Worm (Caenorhabditis elegans) whole organism, L3 larva: ENCODE results near the gene H05C05.1.

ENCODE experiments used
- R02D3.7 ChIP-seq: fragments of 150-350 bp; optimal IDR thresholded peaks from 2 replicates; lab custom pipeline; 2014; ENCODE audit warnings: missing biosample characterization, missing genetic modification characterization
- aly-2 ChIP-seq: fragments of 150-350 bp; optimal IDR thresholded peaks from 2 replicates; lab custom pipeline; 2014; ENCODE audit warnings: missing biosample characterization, missing genetic modification characterization
- ama-1 ChIP-seq: fragments of 150-350 bp; optimal IDR thresholded peaks from 2 replicates; lab custom pipeline; 2018
- ceh-82 ChIP-seq: fragments of 150-350 bp; optimal IDR thresholded peaks from 2 replicates; lab custom pipeline; 2014; ENCODE audit warnings: missing biosample characterization, missing genetic modification characterization
- daf-12 ChIP-seq: fragments of 150-350 bp; optimal IDR thresholded peaks from 2 replicates; lab custom pipeline; 2014; ENCODE audit warnings: missing biosample characterization, missing genetic modification reagents, missing genetic modification characterization
- elt-1 ChIP-seq: fragments of 150-350 bp; optimal IDR thresholded peaks from 2 replicates; lab custom pipeline; 2014; ENCODE audit warnings: missing biosample characterization, missing genetic modification characterization
- elt-2 ChIP-seq: sonication (generic microtip); optimal IDR thresholded peaks from 2 replicates; lab custom pipeline; 2016; ENCODE audit warnings: missing genetic modification reagents, mild to moderate bottlenecking, missing genetic modification characterization, missing compliant biosample characterization
- elt-3 ChIP-seq, 3 experiments: fragments of 150-350 bp in 1 of 3; sonication (generic microtip) in 2 of 3; optimal IDR thresholded peaks; 2 replicates in 2 of 3; 4 replicates in 1 of 3; lab custom pipeline; 2014 to 2017; ENCODE audit warnings: missing biosample characterization in 3 of 3, missing genetic modification characterization in 3 of 3
- eor-1 ChIP-seq, 2 experiments: fragments of 150-350 bp; optimal IDR thresholded peaks; 2 replicates each; lab custom pipeline; 2014 to 2018; ENCODE audit warnings: missing biosample characterization in 2 of 2, missing genetic modification characterization in 2 of 2
- fos-1 ChIP-seq: fragments of 150-350 bp; optimal IDR thresholded peaks from 2 replicates; lab custom pipeline; 2014; ENCODE audit warnings: missing biosample characterization, missing genetic modification characterization
- hmg-11 ChIP-seq: sonication (generic microtip); optimal IDR thresholded peaks from 2 replicates; lab custom pipeline; 2016; ENCODE audit warnings: missing genetic modification characterization, missing compliant biosample characterization
- jun-1 ChIP-seq: fragments of 150-350 bp; optimal IDR thresholded peaks from 2 replicates; lab custom pipeline; 2014; ENCODE audit warnings: missing biosample characterization, missing genetic modification reagents, missing genetic modification characterization
- lin-15B ChIP-seq: fragments of 150-350 bp; optimal IDR thresholded peaks from 2 replicates; lab custom pipeline; 2014; ENCODE audit warnings: missing biosample characterization, missing genetic modification characterization
- lin-39 ChIP-seq: fragments of 150-350 bp; optimal IDR thresholded peaks from 2 replicates; lab custom pipeline; 2018; ENCODE audit warnings: missing biosample characterization, missing genetic modification reagents, missing genetic modification characterization
- lsy-12 ChIP-seq: sonication (generic microtip); optimal IDR thresholded peaks from 2 replicates; lab custom pipeline; 2016; ENCODE audit warnings: mild to moderate bottlenecking, missing genetic modification characterization, missing compliant biosample characterization
- mdl-1 ChIP-seq: fragments of 150-350 bp; optimal IDR thresholded peaks from 2 replicates; lab custom pipeline; 2014; ENCODE audit warnings: missing biosample characterization, missing genetic modification characterization
- nfya-1 ChIP-seq: sonication (generic microtip); optimal IDR thresholded peaks from 2 replicates; lab custom pipeline; 2017; ENCODE audit warnings: missing genetic modification characterization, mild to moderate bottlenecking, missing compliant biosample characterization, antibody characterized with exemption, moderate library complexity; ENCODE audit not compliant: insufficient read depth
- nhr-12 ChIP-seq: fragments of 150-350 bp; optimal IDR thresholded peaks from 2 replicates; lab custom pipeline; 2014; ENCODE audit warnings: missing biosample characterization, missing genetic modification characterization
- nhr-237 ChIP-seq: fragments of 150-350 bp; optimal IDR thresholded peaks from 2 replicates; lab custom pipeline; 2014; ENCODE audit warnings: missing biosample characterization, missing genetic modification characterization
- nhr-43 ChIP-seq: sonication (generic microtip); optimal IDR thresholded peaks from 2 replicates; lab custom pipeline; 2016; ENCODE audit warnings: mild to moderate bottlenecking, missing genetic modification characterization, missing compliant biosample characterization; ENCODE audit not compliant: poor library complexity, severe bottlenecking
- nhr-67 ChIP-seq: fragments of 150-350 bp; optimal IDR thresholded peaks from 2 replicates; lab custom pipeline; 2014; ENCODE audit warnings: missing biosample characterization, missing genetic modification characterization
- nhr-77 ChIP-seq: fragments of 150-350 bp; optimal IDR thresholded peaks from 2 replicates; lab custom pipeline; 2014; ENCODE audit warnings: missing biosample characterization, missing genetic modification characterization
- pha-4 ChIP-seq: fragments of 150-350 bp; optimal IDR thresholded peaks from 2 replicates; lab custom pipeline; 2014; ENCODE audit warnings: missing biosample characterization, missing genetic modification reagents, missing genetic modification characterization
- sea-2 ChIP-seq: fragments of 150-350 bp; sonication (generic microtip); optimal IDR thresholded peaks from 4 replicates; lab custom pipeline; 2014; ENCODE audit warnings: missing biosample characterization, missing genetic modification reagents, missing genetic modification characterization
- skn-1 ChIP-seq: fragments of 150-350 bp; optimal IDR thresholded peaks from 2 replicates; lab custom pipeline; 2014; ENCODE audit warnings: missing biosample characterization, missing genetic modification characterization
- snpc-4 ChIP-seq: fragments of 150-350 bp; optimal IDR thresholded peaks from 2 replicates; lab custom pipeline; 2014; ENCODE audit warnings: missing biosample characterization, missing genetic modification characterization
- tbx-2 ChIP-seq: sonication (generic microtip); optimal IDR thresholded peaks from 2 replicates; lab custom pipeline; 2016; ENCODE audit warnings: mild to moderate bottlenecking, missing genetic modification characterization, missing compliant biosample characterization
- unc-39 ChIP-seq: sonication (generic microtip); optimal IDR thresholded peaks from 4 replicates; lab custom pipeline; 2017; ENCODE audit warnings: missing biosample characterization, missing genetic modification characterization
- zag-1 ChIP-seq: fragments of 150-350 bp; optimal IDR thresholded peaks from 2 replicates; lab custom pipeline; 2014; ENCODE audit warnings: missing biosample characterization, missing genetic modification characterization
- ztf-11 ChIP-seq: fragments of 150-350 bp; optimal IDR thresholded peaks from 2 replicates; lab custom pipeline; 2014; ENCODE audit warnings: missing biosample characterization, missing genetic modification characterization
- ztf-4 ChIP-seq: fragments of 150-350 bp; optimal IDR thresholded peaks from 2 replicates; lab custom pipeline; 2014; ENCODE audit warnings: missing biosample characterization, missing genetic modification characterization

Gene H05C05.1

DNA sequence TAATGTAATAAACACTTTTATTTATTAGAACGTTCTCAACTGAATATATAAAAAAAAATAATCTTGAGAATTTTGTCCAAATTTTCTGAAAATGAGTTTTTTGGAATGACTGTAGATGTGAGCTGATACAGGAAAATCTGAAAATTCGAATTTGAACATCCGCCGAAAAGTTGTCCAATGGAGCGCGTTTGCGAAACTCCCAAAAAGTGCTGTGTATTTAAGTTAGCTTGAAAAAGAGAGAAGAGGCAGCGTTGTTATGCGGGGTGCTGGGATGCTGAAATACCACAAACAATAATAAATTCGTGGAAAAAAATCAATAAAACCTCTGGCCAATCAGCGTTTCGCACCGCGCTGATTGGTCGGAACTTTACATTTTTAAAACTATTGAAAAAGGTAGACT, 23.3 kb downstream of the H05C05.1 start:
- TF ChIP-seq nfya-1 (peak; percentile 30), lsy-12 (tag; lab: Kevin White, UChicago) (no peak), fos-1 (tag; lab: Kevin White, UChicago) (no peak)

DNA sequence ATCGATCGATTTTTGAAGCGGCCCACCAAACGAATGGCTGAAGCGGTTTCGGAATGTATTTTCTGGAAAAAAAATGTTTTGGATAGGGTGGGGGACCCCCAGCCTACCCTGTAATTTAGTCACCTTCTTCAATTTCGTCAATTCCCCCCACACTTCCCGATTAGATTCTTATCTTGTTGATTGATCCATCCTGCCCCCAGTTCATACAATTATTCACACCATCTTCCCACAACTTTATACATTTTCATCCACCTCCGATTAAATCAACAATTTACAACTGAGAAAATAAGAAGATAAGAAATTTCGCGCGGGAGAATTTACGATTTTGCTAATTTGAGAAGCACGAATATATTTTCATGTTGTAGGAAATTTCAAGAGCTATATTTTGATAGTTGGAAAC, 26.1 kb downstream of the H05C05.1 start:
- TF ChIP-seq tbx-2, result no peak
- peak; percentile 56 for TF ChIP-seq elt-1

DNA sequence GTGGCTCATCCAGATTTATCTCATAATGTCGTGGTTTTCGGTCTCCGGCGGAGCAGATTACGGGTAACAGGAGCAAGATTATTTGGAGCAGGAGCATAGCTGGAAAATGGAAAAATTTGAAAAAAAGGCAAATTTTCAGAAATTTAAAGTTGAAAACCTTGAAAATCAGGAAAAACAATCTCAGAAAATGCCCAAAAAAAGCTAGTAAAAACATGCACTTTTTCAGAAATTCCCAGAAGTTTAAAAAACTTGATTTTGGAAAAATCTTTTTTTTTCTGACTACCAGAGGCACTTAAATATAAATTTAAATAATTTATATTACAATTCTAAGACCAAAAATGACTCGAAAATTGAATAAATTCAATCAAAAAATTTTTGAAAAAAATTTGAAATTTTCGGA, 28.8 kb downstream of the H05C05.1 start, which contains the start of gene Y55D5A.3:
Y55D5A.3 (minus strand) TSS at position 101 of the 400 bp plus-strand sequence.
- TF ChIP-seq nhr-67 (tag; lab: Kevin White, UChicago) (no peak), ama-1 (lab: Kevin White, UChicago) (no peak), eor-1 (tag; optimal IDR thresholded peaks at IDR 0.05; lab: Kevin White, UChicago) (no peak), aly-2 (tag; lab: Kevin White, UChicago) (no peak), elt-1 (no peak), ztf-4 (tag; lab: Kevin White, UChicago) (no peak), skn-1 (tag; lab: Kevin White, UChicago) (no peak), zag-1 (no peak), R02D3.7 (no peak), elt-3 (tag; optimal IDR thresholded peaks at IDR 0.05; lab: Kevin White, UChicago) (no peak), ceh-82 (tag; lab: Kevin White, UChicago) (no peak), lin-15B (tag; lab: Kevin White, UChicago) (no peak), pha-4 (no peak), mdl-1 (no peak), nhr-237 (tag; lab: Kevin White, UChicago) (no peak), jun-1 (tag; lab: Kevin White, UChicago) (no peak), hmg-11 (no peak), nhr-12 (tag; lab: Kevin White, UChicago) (no peak), lsy-12 (tag; lab: Kevin White, UChicago) (no peak), lin-39 (tag; lab: Kevin White, UChicago) (no peak)

- no peak for TF ChIP-seq nhr-77 (tag; lab: Kevin White, UChicago)
- TF ChIP-seq hmg-11, result no peak
- TF ChIP-seq elt-3 (tag; optimal IDR thresholded peaks at IDR 0.05; lab: Kevin White, UChicago), result no peak
- TF ChIP-seq zag-1, result no peak
- no peak for TF ChIP-seq ztf-11 (tag; lab: Kevin White, UChicago)
- TF ChIP-seq ztf-4 (tag; lab: Kevin White, UChicago), result no peak
- TF ChIP-seq daf-12 (tag; lab: Kevin White, UChicago), result no peak
- TF ChIP-seq lin-39 (tag; lab: Kevin White, UChicago), result no peak
- TF ChIP-seq R02D3.7, result no peak
- no peak for TF ChIP-seq nhr-43
- no peak for TF ChIP-seq eor-1 (tag; optimal IDR thresholded peaks at IDR 0.05; lab: Kevin White, UChicago)
- no peak for TF ChIP-seq tbx-2
- TF ChIP-seq, all 47 proteins: peak for 0
These were observed 29.3 kb downstream of the H05C05.1 start for ce11 chrIII:2976176-2976575.

- no peak for TF ChIP-seq ztf-4 (tag; lab: Kevin White, UChicago)
- peak; percentile 55 for TF ChIP-seq elt-2
These were observed 34.0 kb downstream of the H05C05.1 start for ce11 chrIII:2980927-2981326.

DNA sequence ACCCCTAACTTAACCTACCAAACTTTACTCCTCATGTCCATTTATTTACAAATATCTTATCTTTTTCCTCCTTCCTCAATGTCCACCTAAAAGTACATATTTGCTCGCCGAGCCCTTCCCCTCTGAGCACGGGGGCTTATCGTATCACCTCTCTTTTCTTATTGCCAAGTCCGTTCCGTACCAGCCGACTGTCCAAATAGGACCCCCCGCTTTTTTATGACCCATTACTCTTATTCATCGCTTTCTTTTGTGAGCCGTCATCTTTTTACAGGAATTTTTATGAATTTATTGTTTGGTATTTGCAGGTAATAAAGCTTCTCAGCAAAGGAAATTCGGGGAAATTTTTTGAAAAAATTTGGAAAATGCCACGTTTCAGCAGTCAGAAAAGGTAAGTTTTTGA, 35.2 kb downstream of the H05C05.1 start, which contains the start of gene Y55D5A.1:
Y55D5A.1 (plus strand) TSS at position 301 of the 400 bp plus-strand sequence.
- TF ChIP-seq unc-39 (tag; lab: Kevin White, UChicago) (no peak), daf-12 (tag; lab: Kevin White, UChicago) (no peak), ztf-11 (tag; lab: Kevin White, UChicago) (no peak), ztf-4 (tag; lab: Kevin White, UChicago) (no peak), pha-4 (peak; percentile 19), R02D3.7 (no peak)

ce11 chrIII:2983044-2983443, 36.1 kb downstream of the H05C05.1 start:
- no peak for TF ChIP-seq snpc-4 (tag; lab: Kevin White, UChicago)
- TF ChIP-seq sea-2 (GFP tag; lab: Kevin White, UChicago), result no peak
- no peak for TF ChIP-seq skn-1 (tag; lab: Kevin White, UChicago)
